Worm (Caenorhabditis elegans) whole organism, dauer: Measurements from ENCODE around the gene F42G2.5.

Experiments
- unc-62 ChIP-seq: sonication (generic microtip); optimal IDR thresholded peaks from 2 replicates; lab custom pipeline; 2017; ENCODE audit warnings: missing biosample characterization, missing genetic modification reagents, missing genetic modification characterization

Gene F42G2.5

DNA sequence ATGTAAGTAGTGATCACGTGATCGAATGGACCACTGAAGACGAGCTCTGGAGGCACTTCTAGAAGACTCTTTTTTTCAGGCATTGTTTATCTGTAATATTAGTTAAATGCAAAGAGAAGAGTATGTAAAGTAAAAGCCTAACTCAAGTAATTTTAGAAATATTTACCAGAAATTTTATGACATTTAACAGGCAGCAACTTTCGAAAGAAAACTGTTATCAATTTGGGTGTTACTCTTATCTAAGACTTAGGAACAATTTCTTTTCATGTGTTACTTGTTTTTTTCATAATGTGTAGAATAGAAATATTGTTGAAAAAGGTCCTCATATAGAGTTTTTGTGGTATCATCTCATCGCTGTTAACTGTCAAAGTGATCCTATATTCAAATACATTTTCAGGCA lies at the start of gene F42G2.5, which contains the start of gene F42G2.7:
Gene F42G2.5 (minus strand): TSS at position 101 of the 400 bp plus-strand sequence.
Gene F42G2.7 (plus strand): TSS at position 270 of the 400 bp plus-strand sequence.
- TF ChIP-seq unc-62 (GFP tag; lab: Kevin White, UChicago), result no peak

DNA sequence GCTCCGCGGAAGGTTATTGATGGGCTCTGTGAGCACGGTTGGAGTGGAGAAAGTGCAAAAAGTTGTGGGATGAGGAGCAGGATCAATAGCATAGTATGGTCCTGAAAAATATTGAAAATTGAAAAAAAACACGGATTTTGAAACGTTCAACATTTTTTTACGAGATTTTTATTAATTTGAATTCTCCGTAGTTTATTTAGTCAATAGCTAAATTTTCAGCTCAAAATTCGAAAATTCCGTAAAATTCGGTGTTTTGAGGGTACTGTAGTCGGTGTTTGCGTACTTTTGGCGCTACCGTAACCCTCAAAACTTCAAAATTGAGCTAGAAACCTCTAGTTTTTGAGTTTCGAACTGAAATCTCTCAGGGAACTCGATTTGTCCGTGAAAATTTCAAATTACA lies 41.1 kb upstream of the F42G2.5 start, which contains the start of gene pqn-42:
Gene pqn-42 (minus strand): TSS at position 101 of the 400 bp plus-strand sequence.
- TF ChIP-seq unc-62 (GFP tag; lab: Kevin White, UChicago), result no peak

DNA sequence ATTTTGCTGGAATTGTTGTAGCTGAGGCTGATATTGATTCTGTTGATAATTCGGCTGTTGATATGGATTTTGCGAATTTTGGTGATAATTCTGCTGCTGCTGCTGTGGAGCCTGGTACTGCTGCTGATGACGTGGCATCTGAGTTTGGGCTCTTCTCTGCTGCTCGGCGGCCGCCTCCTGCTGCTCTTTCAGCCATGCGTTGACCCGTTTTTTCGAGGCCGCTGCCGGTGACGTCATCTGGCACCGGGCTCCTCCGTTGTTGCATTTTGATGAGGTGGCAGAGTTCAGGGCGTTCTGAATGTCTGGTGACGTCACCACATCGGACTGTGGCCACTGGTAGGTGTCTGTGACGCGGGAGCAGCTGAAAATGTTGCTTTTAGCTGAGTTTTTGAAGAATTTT lies 39.2 kb upstream of the F42G2.5 start:
- no peak for TF ChIP-seq unc-62 (GFP tag; lab: Kevin White, UChicago)

DNA sequence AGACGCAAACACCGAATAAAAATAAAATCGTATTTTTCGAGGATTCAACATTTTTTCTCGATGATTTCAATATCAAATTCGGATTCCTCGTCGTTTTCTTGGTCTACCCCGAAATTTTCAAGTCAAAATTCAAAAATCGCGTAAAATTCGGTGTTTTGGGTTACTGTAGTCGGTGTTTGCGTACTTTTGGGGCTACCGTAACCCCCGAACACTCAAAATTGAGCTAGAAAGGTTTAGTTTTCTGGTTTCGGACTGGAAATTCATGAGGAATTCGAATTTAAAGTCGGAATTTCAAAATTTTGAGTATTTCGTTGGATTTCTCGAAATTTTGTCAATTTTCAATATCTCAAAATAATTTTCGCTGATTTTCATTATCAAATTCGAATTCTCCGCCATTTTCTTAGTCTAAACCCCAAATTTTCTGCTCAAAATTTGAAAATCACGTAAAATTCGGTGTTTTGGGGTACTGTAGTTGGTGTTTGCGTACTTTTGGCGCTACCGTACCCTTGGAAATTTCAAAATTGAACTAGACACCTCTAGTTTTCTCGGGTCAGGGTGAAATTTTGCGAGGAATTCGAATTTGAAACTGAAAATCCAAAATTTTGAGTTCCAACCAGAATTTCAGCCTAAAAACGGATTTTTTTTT lies 38.3 kb upstream of the F42G2.5 start:
- no peak for TF ChIP-seq unc-62 (GFP tag; lab: Kevin White, UChicago)

DNA sequence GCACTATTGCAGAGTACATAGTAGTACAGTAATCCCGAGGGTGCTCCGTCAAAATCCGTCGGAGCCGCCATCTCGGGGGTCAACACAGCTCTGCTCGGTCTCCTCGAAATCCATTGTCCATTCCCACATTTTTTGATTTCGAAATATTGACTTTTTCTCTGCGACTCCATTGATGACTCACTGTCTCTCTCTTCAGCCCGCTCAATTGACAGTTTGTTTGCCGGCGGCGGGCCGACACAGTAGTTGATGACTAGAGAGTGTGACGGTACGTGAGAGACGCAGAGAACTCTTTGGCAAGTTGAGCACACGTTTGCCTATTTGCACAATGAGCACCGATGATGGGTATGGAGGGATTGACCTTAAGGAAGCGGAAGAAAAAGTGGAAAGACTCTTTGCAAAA lies 37.0 kb upstream of the F42G2.5 start:
- no peak for TF ChIP-seq unc-62 (GFP tag; lab: Kevin White, UChicago)

DNA sequence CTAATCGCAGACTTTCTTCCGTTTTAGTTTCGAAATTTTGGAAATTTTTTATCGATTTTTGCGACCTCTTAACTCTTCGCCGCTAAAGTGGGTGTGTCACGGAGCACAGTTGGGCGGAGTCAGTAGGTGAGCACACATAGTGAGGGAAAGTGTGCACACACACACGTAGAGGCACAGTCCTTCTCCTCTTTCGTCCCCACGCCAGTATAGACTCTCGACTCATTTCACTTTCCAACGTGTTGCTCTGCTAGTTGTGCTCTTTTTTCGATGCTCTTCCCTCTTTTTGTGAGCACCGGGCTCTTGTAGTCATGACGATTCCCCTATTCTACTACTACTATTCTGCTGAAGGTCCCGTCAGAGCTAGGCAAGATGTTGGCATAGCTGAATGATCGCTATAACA lies 34.7 kb upstream of the F42G2.5 start:
- TF ChIP-seq unc-62 (GFP tag; lab: Kevin White, UChicago), result no peak

DNA sequence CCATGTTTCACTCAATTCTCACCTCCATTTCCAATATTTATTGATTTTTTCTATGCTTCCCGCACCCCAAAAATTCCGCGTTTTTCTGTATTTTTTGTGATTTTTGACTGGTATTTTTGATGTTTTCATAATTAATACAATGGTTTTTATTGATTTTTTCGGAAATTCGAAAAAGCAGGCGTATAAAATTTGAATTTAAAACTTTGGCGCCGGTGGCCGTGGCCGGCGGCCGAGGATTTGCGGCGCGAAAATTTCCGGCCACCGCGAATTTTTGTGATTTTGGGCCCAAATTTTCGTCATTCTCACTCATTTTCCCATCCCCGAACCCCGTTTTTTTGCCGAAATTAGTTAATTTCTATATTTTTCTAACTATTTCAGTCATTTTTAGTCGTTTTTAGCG lies 33.2 kb upstream of the F42G2.5 start:
- TF ChIP-seq unc-62 (GFP tag; lab: Kevin White, UChicago), result no peak

DNA sequence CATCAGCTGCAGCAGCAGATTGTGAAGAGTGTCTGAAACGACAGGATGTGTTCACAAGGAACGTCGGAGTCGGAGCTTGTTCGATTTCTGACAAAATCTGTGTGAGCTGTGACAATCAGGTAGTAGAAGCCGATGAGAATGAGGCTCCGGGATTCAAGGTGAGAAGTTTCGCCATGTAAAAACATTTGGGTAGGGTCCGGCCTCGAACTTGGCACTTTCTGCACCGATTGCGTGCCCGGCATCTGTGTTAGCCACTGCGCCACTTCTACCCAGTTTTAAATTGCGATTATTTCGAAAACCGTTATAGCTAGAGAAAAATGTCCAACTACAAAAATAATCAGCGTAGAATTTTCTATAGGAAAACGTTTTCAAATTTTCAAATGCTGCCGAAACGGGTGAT lies 28.9 kb upstream of the F42G2.5 start:
- no peak for TF ChIP-seq unc-62 (GFP tag; lab: Kevin White, UChicago)

DNA sequence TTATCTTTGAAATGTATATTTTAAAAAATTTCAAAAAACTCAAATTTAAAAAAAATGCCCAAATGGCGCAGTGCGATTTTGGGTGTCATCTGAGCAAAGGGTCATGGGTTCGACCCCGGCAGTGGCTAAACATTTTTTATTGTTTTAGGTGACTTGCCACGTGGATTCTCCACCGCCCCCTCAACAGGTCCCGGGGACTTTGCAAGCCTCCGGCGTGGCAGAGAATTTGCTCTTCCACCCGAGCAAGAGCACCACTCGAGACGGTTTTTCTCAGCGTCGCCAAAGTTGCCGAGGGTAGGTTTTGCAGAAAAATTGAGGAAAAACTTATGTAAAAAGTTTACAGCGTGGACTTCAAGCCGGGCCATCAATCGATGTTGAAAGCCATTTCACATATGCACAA lies 27.4 kb upstream of the F42G2.5 start:
- TF ChIP-seq unc-62 (GFP tag; lab: Kevin White, UChicago), result no peak

DNA sequence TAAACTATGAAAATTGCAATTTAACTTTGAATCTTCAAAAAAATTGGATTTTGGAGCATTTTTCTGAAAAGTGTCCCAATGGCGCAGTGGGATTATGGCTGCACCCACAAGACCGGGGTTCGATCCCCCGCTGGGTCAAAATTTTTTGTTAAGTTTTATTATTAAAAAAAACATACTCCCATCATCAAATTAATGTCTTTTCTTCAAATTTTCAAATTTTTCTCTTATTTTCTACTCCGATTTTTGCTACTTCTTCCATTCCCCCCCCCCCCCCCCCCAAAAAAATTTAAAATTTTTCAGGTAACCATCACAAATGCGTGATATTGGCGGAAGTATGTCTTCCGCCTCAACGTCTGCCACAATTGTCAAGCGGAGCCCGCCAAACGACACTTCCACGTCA lies 25.2 kb upstream of the F42G2.5 start, which contains the start of gene vab-19:
Gene vab-19 (plus strand): TSS at position 301 of the 400 bp plus-strand sequence.
- TF ChIP-seq unc-62 (GFP tag; lab: Kevin White, UChicago), result no peak

DNA sequence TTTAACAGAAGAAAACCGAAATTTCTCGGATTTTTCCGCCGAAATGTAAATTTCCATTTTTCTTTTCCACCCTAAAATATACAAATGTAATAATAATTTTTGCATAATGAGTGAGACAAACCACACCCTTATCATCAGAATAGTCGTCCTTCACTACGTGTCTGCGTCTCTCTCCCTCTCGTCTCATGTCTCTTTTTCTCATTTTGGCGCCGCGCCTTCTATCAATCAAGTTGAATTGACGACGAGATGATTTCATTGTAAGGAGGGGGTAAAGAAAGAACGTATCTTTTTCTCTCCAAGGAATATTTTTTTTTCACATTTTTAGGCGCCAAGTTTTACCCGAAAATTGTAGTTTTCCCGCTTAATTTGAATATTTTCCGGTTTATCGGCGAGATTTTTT lies 24.5 kb upstream of the F42G2.5 start:
- no peak for TF ChIP-seq unc-62 (GFP tag; lab: Kevin White, UChicago)

DNA sequence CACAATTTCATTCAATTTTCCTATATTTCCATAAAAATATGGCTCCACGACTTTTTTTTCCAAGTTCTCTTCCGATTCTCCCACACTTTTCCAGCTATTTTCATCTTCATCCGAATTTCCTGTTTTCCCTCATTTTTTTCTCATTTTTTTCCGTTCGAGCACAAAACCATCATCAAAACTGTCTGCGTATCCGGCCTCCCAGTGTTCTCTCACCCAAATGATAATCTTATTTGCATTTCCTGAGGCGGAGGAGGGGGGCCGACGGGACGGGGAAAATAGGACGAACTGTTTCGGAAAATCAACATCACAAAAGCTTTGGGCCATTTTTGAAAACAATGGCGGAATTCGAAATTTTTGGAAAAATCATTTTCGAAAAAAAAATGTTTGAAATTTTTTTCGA lies 22.5 kb upstream of the F42G2.5 start:
- TF ChIP-seq unc-62 (GFP tag; lab: Kevin White, UChicago), result no peak

DNA sequence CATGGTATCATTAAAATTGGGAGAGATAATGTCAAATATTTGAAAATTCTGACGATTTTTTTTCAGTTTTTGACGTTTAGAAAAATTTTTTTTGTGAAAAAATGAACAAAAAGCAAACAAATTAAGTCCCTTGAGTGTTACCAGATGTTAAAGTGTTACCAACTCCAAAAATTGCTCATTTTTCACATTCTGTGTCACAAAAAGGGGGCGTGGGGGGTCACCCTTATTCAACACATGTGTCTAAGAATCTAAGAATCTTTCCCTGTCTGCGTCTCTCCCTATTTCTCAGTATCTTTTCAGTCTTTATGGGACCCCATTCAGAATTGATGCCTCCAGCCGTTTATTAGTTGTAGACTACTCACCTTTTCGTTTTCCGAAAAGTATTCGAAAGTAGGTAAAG lies 21.2 kb upstream of the F42G2.5 start:
- TF ChIP-seq unc-62 (GFP tag; lab: Kevin White, UChicago), result no peak

DNA sequence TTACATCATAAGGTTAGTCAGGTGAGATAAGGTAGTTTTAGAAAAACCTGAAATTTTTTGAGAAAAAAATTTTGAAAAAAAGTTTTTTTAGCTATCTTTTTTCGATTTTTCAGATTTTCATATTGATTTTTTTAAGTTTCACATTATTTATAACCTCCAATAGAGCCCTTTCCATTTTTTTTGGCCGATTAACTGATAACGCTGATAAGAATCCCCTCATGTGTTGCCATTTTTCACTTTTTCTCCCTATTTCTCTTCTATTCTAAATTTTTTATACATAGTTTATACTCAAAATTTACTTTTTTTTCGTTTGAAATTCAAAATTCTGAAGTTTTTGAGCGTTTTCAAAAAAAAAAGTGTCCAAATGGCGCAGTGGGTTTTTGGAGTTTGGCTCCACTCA lies 20.4 kb upstream of the F42G2.5 start:
- no peak for TF ChIP-seq unc-62 (GFP tag; lab: Kevin White, UChicago)

DNA sequence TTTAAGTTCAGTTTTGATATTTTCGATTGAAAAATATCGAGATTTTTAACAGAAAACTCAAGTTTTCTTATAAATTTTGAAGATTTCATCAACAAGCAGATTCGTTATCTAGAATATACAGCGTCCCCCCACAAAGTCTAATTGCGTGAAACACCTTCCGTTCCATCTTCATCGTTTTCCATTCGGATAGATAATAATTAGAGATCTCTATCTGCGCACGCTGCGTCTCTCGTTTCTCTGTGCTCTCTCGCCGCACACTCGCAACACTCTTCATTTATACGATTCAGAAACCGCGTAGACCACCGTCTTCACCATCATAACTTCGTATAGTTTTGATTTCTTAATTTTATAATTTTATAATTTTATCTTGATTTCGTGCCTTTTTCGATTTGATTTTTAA lies 19.0 kb upstream of the F42G2.5 start:
- no peak for TF ChIP-seq unc-62 (GFP tag; lab: Kevin White, UChicago)

DNA sequence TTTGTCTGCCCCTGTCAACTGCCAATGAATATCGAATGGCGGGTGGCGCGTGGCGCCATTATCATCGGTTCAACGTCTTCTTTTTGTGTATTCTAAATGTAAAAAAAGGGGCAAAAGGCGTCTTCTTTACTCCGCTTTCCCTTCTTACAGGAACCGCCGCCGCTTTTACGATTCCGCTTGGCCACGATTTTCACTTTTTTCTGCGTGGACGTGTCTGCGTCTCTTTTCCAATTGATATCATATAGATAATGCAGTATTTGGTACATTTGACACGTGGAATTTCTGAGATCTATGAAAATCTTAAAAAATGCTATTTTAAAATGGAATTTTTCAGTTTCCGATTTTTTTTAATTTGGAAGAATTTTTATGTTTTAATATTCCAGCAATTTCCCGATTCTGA lies 17.8 kb upstream of the F42G2.5 start:
- no peak for TF ChIP-seq unc-62 (GFP tag; lab: Kevin White, UChicago)

DNA sequence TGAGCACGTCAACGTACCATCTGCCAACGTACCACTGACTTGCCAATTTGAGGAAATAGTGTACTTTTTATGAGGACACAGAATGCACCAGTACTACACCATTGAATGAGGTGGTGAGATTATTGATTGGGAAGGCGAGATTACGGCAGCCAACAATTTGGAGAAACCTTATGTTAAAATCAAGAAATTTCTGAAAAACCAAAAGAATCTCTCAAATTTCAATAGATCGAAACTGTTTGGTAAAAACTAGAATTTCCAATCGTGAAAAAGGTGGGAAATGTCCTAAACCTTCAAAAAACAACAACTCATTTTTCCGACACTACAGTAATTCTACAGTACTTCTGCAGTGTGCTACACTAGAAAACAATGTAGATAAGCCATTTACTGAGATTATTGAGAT lies 14.2 kb upstream of the F42G2.5 start, which contains the start of gene ceh-86:
Gene ceh-86 (minus strand): TSS at position 101 of the 400 bp plus-strand sequence.
- TF ChIP-seq unc-62 (GFP tag; lab: Kevin White, UChicago), result no peak
